Worm (Caenorhabditis elegans) whole organism, early embryonic: Measurements from ENCODE around the gene cest-2.1.

ENCODE experiments used
- B0310.2 ChIP-seq: sonication (generic microtip); optimal IDR thresholded peaks from 2 replicates; lab custom pipeline; 2016; ENCODE audit warnings: mild to moderate bottlenecking, missing genetic modification characterization, missing compliant biosample characterization
- F13C5.2 ChIP-seq: sonication (generic microtip); optimal IDR thresholded peaks from 2 replicates; lab custom pipeline; 2017; ENCODE audit warnings: mild to moderate bottlenecking, missing genetic modification characterization, inconsistent platforms, missing compliant biosample characterization
- aly-1 ChIP-seq: sonication (generic microtip); optimal IDR thresholded peaks from 2 replicates; lab custom pipeline; 2016; ENCODE audit warnings: missing genetic modification characterization, missing compliant biosample characterization
- ama-1 ChIP-seq: fragments of 150-350 bp; optimal IDR thresholded peaks from 2 replicates; lab custom pipeline; 2014
- ceh-13 ChIP-seq: fragments of 200-800 bp; sonication (Bioruptor generic); optimal IDR thresholded peaks from 2 replicates; lab custom pipeline; 2018; ENCODE audit warnings: mild to moderate bottlenecking, missing genetic modification characterization, missing compliant biosample characterization
- ceh-36 ChIP-seq: sonication (generic microtip); optimal IDR thresholded peaks from 2 replicates; lab custom pipeline; 2016; ENCODE audit warnings: missing genetic modification characterization, inconsistent platforms, missing compliant biosample characterization
- ets-7 ChIP-seq: sonication (generic microtip); optimal IDR thresholded peaks from 2 replicates; lab custom pipeline; 2016; ENCODE audit warnings: missing genotype, missing genetic modification characterization, missing compliant biosample characterization
- flt-1 ChIP-seq: fragments of 200-800 bp; sonication (Bioruptor generic); IDR thresholded peaks from 2 replicates; pipeline ENCODE4 v1.3.6; 2022; ENCODE audit warnings: missing genetic modification characterization, missing compliant biosample characterization
- hmbx-1 ChIP-seq: sonication (generic microtip); optimal IDR thresholded peaks from 2 replicates; lab custom pipeline; 2016; ENCODE audit warnings: mild to moderate bottlenecking, missing genetic modification characterization, missing compliant biosample characterization
- hmg-4 ChIP-seq: fragments of 200-800 bp; sonication (Bioruptor generic); optimal IDR thresholded peaks from 2 replicates; lab custom pipeline; 2018; ENCODE audit warnings: mild to moderate bottlenecking, missing genetic modification characterization, missing compliant biosample characterization
- hnd-1 ChIP-seq: sonication (generic microtip); optimal IDR thresholded peaks from 2 replicates; lab custom pipeline; 2016; ENCODE audit warnings: missing genetic modification characterization, missing compliant biosample characterization
- pes-1 ChIP-seq: fragments of 200-800 bp; sonication (Bioruptor generic); IDR thresholded peaks from 2 replicates; pipeline ENCODE4 v1.3.6; 2022; ENCODE audit warnings: missing genetic modification reagents, missing genetic modification characterization, missing compliant biosample characterization
- scrt-1 ChIP-seq: fragments of 200-800 bp; sonication (Bioruptor generic); IDR thresholded peaks from 2 replicates; pipeline ENCODE4 v1.3.6; 2022; ENCODE audit warnings: missing genetic modification characterization, missing compliant biosample characterization
- sea-1 ChIP-seq: fragments of 200-800 bp; sonication (Bioruptor generic); conservative IDR thresholded peaks from 2 replicates; pipeline ENCODE4 v1.3.6; 2022; ENCODE audit warnings: missing genetic modification characterization, missing compliant biosample characterization
- tbx-11 ChIP-seq: fragments of 200-800 bp; sonication (Bioruptor generic); IDR thresholded peaks from 2 replicates; pipeline ENCODE4 v1.3.6; 2022; ENCODE audit warnings: missing genetic modification characterization, missing compliant biosample characterization
- tbx-37 ChIP-seq: fragments of 200-800 bp; sonication (Bioruptor generic); conservative IDR thresholded peaks from 2 replicates; pipeline ENCODE4 v1.3.6; 2022; ENCODE audit warnings: missing genetic modification reagents, missing genetic modification characterization, missing compliant biosample characterization
- tra-4 ChIP-seq: sonication (generic microtip); optimal IDR thresholded peaks from 2 replicates; lab custom pipeline; 2017; ENCODE audit warnings: missing genetic modification characterization, missing compliant biosample characterization

Gene cest-2.1

DNA sequence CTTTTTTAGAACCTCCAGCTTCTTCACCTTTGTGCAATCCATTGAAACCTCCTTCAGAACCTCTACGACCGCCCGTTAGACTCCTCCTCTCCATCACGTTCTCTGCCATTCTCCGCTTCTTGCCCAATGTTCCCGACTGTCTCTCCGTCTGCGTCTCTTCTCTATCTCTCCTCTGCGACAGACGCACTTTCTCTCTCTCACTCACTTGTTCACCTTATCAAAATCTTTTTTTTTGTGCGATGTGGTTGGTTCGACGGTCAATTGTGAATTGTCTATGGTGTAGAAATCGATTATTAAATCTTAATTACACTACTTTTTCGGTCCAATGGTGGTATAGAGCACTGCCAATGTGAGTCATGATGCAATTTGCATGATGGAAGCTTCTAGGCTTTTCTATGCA, 22.2 kb upstream of the cest-2.1 start, which contains the start of gene atfs-1:
TSS of gene atfs-1 (plus strand) at position 213 of the 400 bp plus-strand sequence.
- TF ChIP-seq tbx-37 (GFP tag; lab: Robert Waterston, UW) (no peak), aly-1 (no peak), ceh-36 (tag; lab: Kevin White, UChicago) (no peak), sea-1 (GFP tag; lab: Robert Waterston, UW) (no peak), tra-4 (no peak), hmg-4 (GFP tag; lab: Kevin White, UChicago) (no peak), ceh-13 (GFP tag; lab: Kevin White, UChicago) (no peak), hnd-1 (tag; lab: Kevin White, UChicago) (no peak), scrt-1 (GFP tag; lab: Robert Waterston, UW) (no peak), tbx-11 (GFP tag; lab: Robert Waterston, UW) (no peak), ama-1 (lab: Kevin White, UChicago) (no peak), F13C5.2 (tag; lab: Kevin White, UChicago) (no peak), hmbx-1 (tag; lab: Kevin White, UChicago) (no peak), B0310.2 (no peak), flt-1 (GFP tag; lab: Robert Waterston, UW) (no peak)

DNA sequence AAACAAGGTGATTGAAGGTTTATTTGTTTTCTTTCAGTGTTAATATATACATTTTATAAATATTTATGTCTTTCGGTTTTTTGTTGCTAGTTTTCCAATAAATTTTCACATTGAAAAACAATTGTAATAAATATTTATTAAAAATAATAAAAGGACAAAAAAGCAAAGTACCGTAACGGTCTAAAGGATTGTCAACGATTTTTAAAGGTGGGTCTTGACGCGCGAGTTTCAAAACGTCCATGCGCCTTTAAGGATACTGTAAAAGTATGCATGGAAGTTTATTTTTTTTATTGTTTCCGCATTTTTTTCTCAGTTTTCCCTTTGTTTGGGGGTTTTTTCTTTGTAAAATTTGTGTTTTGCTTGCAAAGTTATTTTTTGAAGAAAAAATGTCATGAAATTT, 21.6 kb upstream of the cest-2.1 start:
- no peak for TF ChIP-seq ceh-13 (GFP tag; lab: Kevin White, UChicago)
- TF ChIP-seq tra-4 = no peak
- no peak for TF ChIP-seq tbx-37 (GFP tag; lab: Robert Waterston, UW)
- TF ChIP-seq hmbx-1 (tag; lab: Kevin White, UChicago) = no peak
- no peak for TF ChIP-seq pes-1 (GFP tag; lab: Robert Waterston, UW)
- TF ChIP-seq B0310.2 = no peak
- TF ChIP-seq hmg-4 (GFP tag; lab: Kevin White, UChicago) = no peak
- no peak for TF ChIP-seq ceh-36 (tag; lab: Kevin White, UChicago)
- TF ChIP-seq scrt-1 (GFP tag; lab: Robert Waterston, UW) = no peak
- TF ChIP-seq tbx-11 (GFP tag; lab: Robert Waterston, UW) = no peak

- TF ChIP-seq ceh-36 (tag; lab: Kevin White, UChicago) (no peak), aly-1 (no peak), scrt-1 (GFP tag; lab: Robert Waterston, UW) (no peak), hmg-4 (GFP tag; lab: Kevin White, UChicago) (no peak), tbx-37 (GFP tag; lab: Robert Waterston, UW) (no peak), flt-1 (GFP tag; lab: Robert Waterston, UW) (no peak), sea-1 (GFP tag; lab: Robert Waterston, UW) (no peak), hmbx-1 (tag; lab: Kevin White, UChicago) (no peak), ets-7 (tag; lab: Kevin White, UChicago) (no peak), tbx-11 (GFP tag; lab: Robert Waterston, UW) (no peak), tra-4 (no peak), F13C5.2 (tag; lab: Kevin White, UChicago) (no peak), B0310.2 (no peak), pes-1 (GFP tag; lab: Robert Waterston, UW) (no peak), ama-1 (lab: Kevin White, UChicago) (no peak), hnd-1 (tag; lab: Kevin White, UChicago) (no peak), ceh-13 (GFP tag; lab: Kevin White, UChicago) (no peak)
Measured at ce11 chrV:14187104-14187503, 15.8 kb upstream of the cest-2.1 start.

DNA sequence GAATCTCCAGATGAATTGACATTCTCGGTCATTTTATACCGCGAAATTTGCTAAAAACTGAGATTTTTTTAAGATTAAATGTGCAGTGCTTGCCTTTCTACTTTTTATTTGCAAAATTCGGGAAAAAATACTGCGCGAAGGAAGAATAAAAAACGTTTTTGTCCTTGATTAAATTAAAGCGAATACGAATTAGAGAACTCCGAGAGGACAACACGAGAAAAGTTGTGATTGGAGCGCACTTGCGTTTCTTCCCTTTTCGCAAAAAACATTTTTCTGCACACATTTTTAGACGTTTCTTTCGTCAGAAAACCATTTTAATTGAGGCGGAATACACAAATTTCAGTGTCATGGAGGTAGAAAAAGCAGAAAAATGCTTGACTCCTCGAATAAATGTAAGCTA, 14.2 kb upstream of the cest-2.1 start, which contains the start of the genes trm-1 and ints-2:
TSS of gene trm-1 (minus strand) at position 175 of the 400 bp plus-strand sequence.
TSS of gene ints-2 (plus strand) at position 249 of the 400 bp plus-strand sequence.
- TF ChIP-seq hmg-4 (GFP tag; lab: Kevin White, UChicago) = no peak
- no peak for TF ChIP-seq ceh-36 (tag; lab: Kevin White, UChicago)

ce11 chrV:14182860-14183259, 11.6 kb upstream of the cest-2.1 start, which contains the start of gene cest-2.3:
TSS of gene cest-2.3 (minus strand) at chrV:14182960.
- TF ChIP-seq aly-1 = no peak
- TF ChIP-seq tra-4 = no peak
- TF ChIP-seq ets-7 (tag; lab: Kevin White, UChicago) = no peak

ce11 chrV:14179947-14180346, 8.7 kb upstream of the cest-2.1 start, which contains the start of gene ZC376.8:
TSS of gene ZC376.8 (plus strand) at chrV:14180247.
- TF ChIP-seq flt-1 (GFP tag; lab: Robert Waterston, UW) (no peak), ceh-13 (GFP tag; lab: Kevin White, UChicago) (no peak), hmg-4 (GFP tag; lab: Kevin White, UChicago) (no peak), tra-4 (no peak), tbx-11 (GFP tag; lab: Robert Waterston, UW) (no peak), aly-1 (no peak), sea-1 (GFP tag; lab: Robert Waterston, UW) (no peak), tbx-37 (GFP tag; lab: Robert Waterston, UW) (no peak), ceh-36 (tag; lab: Kevin White, UChicago) (no peak), ets-7 (tag; lab: Kevin White, UChicago) (no peak), F13C5.2 (tag; lab: Kevin White, UChicago) (no peak), B0310.2 (no peak), hnd-1 (tag; lab: Kevin White, UChicago) (no peak), ama-1 (lab: Kevin White, UChicago) (no peak), pes-1 (GFP tag; lab: Robert Waterston, UW) (no peak), hmbx-1 (tag; lab: Kevin White, UChicago) (no peak), scrt-1 (GFP tag; lab: Robert Waterston, UW) (no peak)

DNA sequence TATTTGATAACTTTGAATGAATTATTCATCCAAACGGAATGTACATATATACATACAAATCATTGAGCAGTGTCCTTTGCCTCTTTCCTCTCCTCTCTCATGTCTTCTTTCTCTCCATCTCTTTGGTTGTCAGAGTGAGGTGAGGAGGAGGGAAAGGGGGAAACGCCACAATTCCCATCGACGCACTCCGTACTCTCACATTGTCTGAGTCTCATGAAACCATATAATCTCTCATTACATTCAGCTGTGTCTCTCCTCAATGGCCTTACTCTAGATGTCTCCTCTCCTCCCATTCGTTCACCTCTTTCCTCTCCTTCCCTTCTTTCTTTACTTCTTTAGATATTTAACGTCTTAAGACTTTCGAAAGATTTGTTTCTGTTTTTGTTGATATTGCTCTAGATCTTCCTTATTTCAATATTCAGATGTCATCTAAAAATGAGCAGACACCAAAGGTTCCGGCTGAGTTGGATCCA, 6.4 kb upstream of the cest-2.1 start, which contains the start of gene ceh-74:
TSS of gene ceh-74 (plus strand) at position 423 of the 473 bp plus-strand sequence.
- TF ChIP-seq ceh-13 (GFP tag; lab: Kevin White, UChicago) (no peak), tbx-11 (GFP tag; lab: Robert Waterston, UW) (no peak), hmg-4 (GFP tag; lab: Kevin White, UChicago) (no peak), B0310.2 (no peak), F13C5.2 (tag; lab: Kevin White, UChicago) (no peak)
